Fruit fly (Drosophila melanogaster) whole organism, embryonic: ENCODE measurements around the gene Mtpalpha.
A peak's percentile ranks its signal among the peaks of the same experiment; 100 is the strongest.

Source experiments
- Ada2b ChIP-seq: fragments of 200-800 bp; sonication (Bioruptor generic); IDR thresholded peaks from 2 replicates; pipeline ENCODE4 v1.3.6; 2022; ENCODE audit warnings: missing biosample characterization, missing genetic modification characterization
- Atf3 ChIP-seq: fragments of 200-800 bp; sonication (Bioruptor generic); optimal IDR thresholded peaks from 3 replicates; lab custom pipeline; 2016; ENCODE audit warnings: missing biosample characterization, missing genetic modification characterization
- Atf6 ChIP-seq: fragments of 200-800 bp; sonication (Bioruptor generic); IDR thresholded peaks from 2 replicates; pipeline ENCODE4 v1.3.6; 2022; ENCODE audit warnings: missing biosample characterization, missing genetic modification characterization
- CG12391 ChIP-seq: fragments of 200-800 bp; sonication (Bioruptor generic); optimal IDR thresholded peaks from 3 replicates; lab custom pipeline; 2018; ENCODE audit warnings: missing biosample characterization, mild to moderate bottlenecking, missing genetic modification characterization, moderate library complexity
- CG13424 ChIP-seq: fragments of 200-800 bp; sonication (Bioruptor generic); optimal IDR thresholded peaks from 2 replicates; lab custom pipeline; 2019; ENCODE audit warnings: missing biosample characterization, mild to moderate bottlenecking, missing genetic modification characterization, moderate library complexity
- CG14014 ChIP-seq: fragments of 200-800 bp; sonication (Bioruptor generic); IDR thresholded peaks from 2 replicates; pipeline ENCODE4 v1.3.6; 2022; ENCODE audit warnings: missing biosample characterization, missing genetic modification characterization
- CG15514 ChIP-seq: fragments of 200-800 bp; sonication (Bioruptor generic); optimal IDR thresholded peaks from 3 replicates; lab custom pipeline; 2017; ENCODE audit warnings: missing biosample characterization, missing genetic modification characterization, mild to moderate bottlenecking, moderate library complexity, missing genetic modification reagents
- CG15601 ChIP-seq: fragments of 200-800 bp; sonication (Bioruptor generic); optimal IDR thresholded peaks from 3 replicates; lab custom pipeline; 2019; ENCODE audit warnings: missing biosample characterization, mild to moderate bottlenecking, missing genetic modification characterization, moderate library complexity
- CG18764 ChIP-seq: fragments of 200-800 bp; sonication (Bioruptor generic); optimal IDR thresholded peaks from 3 replicates; lab custom pipeline; 2016; ENCODE audit warnings: missing biosample characterization, missing genetic modification characterization
- CG2120 ChIP-seq: fragments of 200-800 bp; sonication (Bioruptor generic); optimal IDR thresholded peaks from 3 replicates; lab custom pipeline; 2016; ENCODE audit warnings: missing biosample characterization, missing genetic modification characterization
- CG2678 ChIP-seq: fragments of 200-800 bp; sonication (Bioruptor generic); optimal IDR thresholded peaks from 3 replicates; lab custom pipeline; 2019; ENCODE audit warnings: missing biosample characterization, mild to moderate bottlenecking, missing genetic modification characterization, moderate library complexity
- CG31365 ChIP-seq: fragments of 200-800 bp; sonication (Bioruptor generic); optimal IDR thresholded peaks from 2 replicates; lab custom pipeline; 2018; ENCODE audit warnings: missing biosample characterization, mild to moderate bottlenecking, missing genetic modification characterization
- CG31441 ChIP-seq: fragments of 200-800 bp; sonication (Bioruptor generic); IDR thresholded peaks from 2 replicates; pipeline ENCODE4 v1.3.6; 2022; ENCODE audit warnings: missing biosample characterization, missing genetic modification characterization
- CG34376 ChIP-seq: fragments of 200-800 bp; sonication (Bioruptor generic); optimal IDR thresholded peaks from 2 replicates; lab custom pipeline; 2018; ENCODE audit warnings: missing biosample characterization, mild to moderate bottlenecking, missing genetic modification characterization
- CG4404 ChIP-seq: fragments of 200-800 bp; sonication (Bioruptor generic); IDR thresholded peaks from 2 replicates; pipeline ENCODE4 v1.3.6; 2022; ENCODE audit warnings: missing biosample characterization, missing genetic modification characterization
- CG7372 ChIP-seq: fragments of 200-800 bp; sonication (Bioruptor generic); IDR thresholded peaks from 2 replicates; pipeline ENCODE4 v1.3.6; 2022; ENCODE audit warnings: missing biosample characterization, missing genetic modification characterization
- CG7745 ChIP-seq: fragments of 200-800 bp; sonication (Bioruptor generic); optimal IDR thresholded peaks from 2 replicates; lab custom pipeline; 2018; ENCODE audit warnings: missing biosample characterization, mild to moderate bottlenecking, missing genetic modification characterization, moderate library complexity
- Doc2 ChIP-seq: fragments of 200-800 bp; sonication (Bioruptor generic); IDR thresholded peaks from 2 replicates; pipeline ENCODE4 v1.3.6; 2022; ENCODE audit warnings: missing biosample characterization, missing genetic modification characterization
- Ets97D ChIP-seq: fragments of 200-800 bp; sonication (Bioruptor generic); optimal IDR thresholded peaks from 3 replicates; lab custom pipeline; 2016; ENCODE audit warnings: missing biosample characterization, missing genetic modification characterization
- Gug ChIP-seq: fragments of 200-800 bp; sonication (Bioruptor generic); IDR thresholded peaks from 4 replicates; pipeline ENCODE4 v1.3.6; 2022; ENCODE audit warnings: missing biosample characterization, missing genetic modification characterization
- Hand ChIP-seq: fragments of 200-800 bp; sonication (Bioruptor generic); optimal IDR thresholded peaks from 2 replicates; lab custom pipeline; 2017; ENCODE audit warnings: mild to moderate bottlenecking, missing biosample characterization, missing genetic modification reagents, missing genetic modification characterization
- Hey ChIP-seq: fragments of 200-800 bp; sonication (Bioruptor generic); optimal IDR thresholded peaks from 3 replicates; lab custom pipeline; 2018; ENCODE audit warnings: missing biosample characterization, mild to moderate bottlenecking, missing genetic modification characterization
- Hsf ChIP-seq: fragments of 200-800 bp; sonication (Bioruptor generic); optimal IDR thresholded peaks from 3 replicates; lab custom pipeline; 2016; ENCODE audit warnings: missing biosample characterization, missing genetic modification characterization
- MBD-R2 ChIP-seq: fragments of 200-800 bp; sonication (Bioruptor generic); IDR thresholded peaks from 2 replicates; pipeline ENCODE4 v1.3.6; 2022; ENCODE audit warnings: missing biosample characterization, missing genetic modification characterization
- Mrtf ChIP-seq: fragments of 200-800 bp; sonication (Bioruptor generic); IDR thresholded peaks from 3 replicates; pipeline ENCODE4 v1.3.6; 2022; ENCODE audit warnings: missing biosample characterization, missing genetic modification characterization
- Opbp ChIP-seq: fragments of 200-800 bp; sonication (Bioruptor generic); IDR thresholded peaks from 3 replicates; pipeline ENCODE4 v1.3.6; 2022; ENCODE audit warnings: missing biosample characterization, missing genetic modification characterization; ENCODE audit not compliant: partially characterized antibody
- Ptx1 ChIP-seq: fragments of 200-800 bp; sonication (Bioruptor generic); IDR thresholded peaks from 2 replicates; pipeline ENCODE4 v1.3.6; 2022; ENCODE audit warnings: missing biosample characterization, missing genetic modification characterization
- Sin3A ChIP-seq: fragments of >200 bp; optimal IDR thresholded peaks from 2 replicates; lab custom pipeline; 2018
- Sox102F ChIP-seq: fragments of 200-800 bp; sonication (Bioruptor generic); optimal IDR thresholded peaks from 2 replicates; lab custom pipeline; 2018; ENCODE audit warnings: missing biosample characterization, mild to moderate bottlenecking, missing genetic modification characterization, moderate library complexity
- Stat92E ChIP-seq, 3 experiments: fragments of >200 bp in 2 of 3; fragments of 200-800 bp in 1 of 3; sonication (Bioruptor generic) in 1 of 3; optimal IDR thresholded peaks; 2 replicates each; lab custom pipeline; 2017 to 2019; ENCODE audit warnings: missing biosample characterization in 3 of 3, missing genetic modification characterization in 3 of 3, mild to moderate bottlenecking in 1 of 3, moderate library complexity in 1 of 3
- aop ChIP-seq: fragments of 200-800 bp; sonication (Bioruptor generic); IDR thresholded peaks from 2 replicates; pipeline ENCODE4 v1.3.6; 2022; ENCODE audit warnings: missing biosample characterization, missing genetic modification characterization
- ap ChIP-seq: fragments of 200-800 bp; sonication (Bioruptor generic); IDR thresholded peaks from 2 replicates; pipeline ENCODE4 v1.3.6; 2022; ENCODE audit warnings: missing biosample characterization, missing genetic modification characterization
- caup ChIP-seq: fragments of 200-800 bp; sonication (Bioruptor generic); optimal IDR thresholded peaks from 3 replicates; lab custom pipeline; 2017; ENCODE audit warnings: missing biosample characterization, mild to moderate bottlenecking, missing genetic modification characterization, moderate library complexity; ENCODE audit not compliant: severe bottlenecking
- croc ChIP-seq: fragments of 200-800 bp; sonication (Bioruptor generic); conservative IDR thresholded peaks from 3 replicates; pipeline ENCODE4 v1.3.6; 2022; ENCODE audit warnings: missing biosample characterization, missing genetic modification characterization
- eyg ChIP-seq: fragments of 200-800 bp; sonication (Bioruptor generic); optimal IDR thresholded peaks from 3 replicates; lab custom pipeline; 2016; ENCODE audit warnings: missing biosample characterization, missing genetic modification characterization
- fd64A ChIP-seq: fragments of 200-800 bp; sonication (Bioruptor generic); optimal IDR thresholded peaks from 3 replicates; lab custom pipeline; 2018; ENCODE audit warnings: missing biosample characterization, mild to moderate bottlenecking, missing genetic modification characterization
- insv ChIP-seq, 2 experiments: fragments of 200-800 bp; sonication (Bioruptor generic); optimal IDR thresholded peaks; 3 replicates each; lab custom pipeline; 2016 to 2018; ENCODE audit warnings: missing biosample characterization in 2 of 2, missing genetic modification characterization in 2 of 2
- inv ChIP-seq: fragments of 200-800 bp; sonication (Bioruptor generic); IDR thresholded peaks from 2 replicates; pipeline ENCODE4 v1.3.6; 2022; ENCODE audit warnings: missing biosample characterization, missing genetic modification characterization; ENCODE audit not compliant: partially characterized antibody
- jigr1 ChIP-seq: fragments of 200-800 bp; sonication (Bioruptor generic); IDR thresholded peaks from 3 replicates; pipeline ENCODE4 v1.3.6; 2022; ENCODE audit warnings: missing biosample characterization, missing genetic modification characterization
- nom ChIP-seq: fragments of 200-800 bp; sonication (Bioruptor generic); optimal IDR thresholded peaks from 2 replicates; lab custom pipeline; 2017; ENCODE audit warnings: missing biosample characterization, missing genetic modification characterization, mild to moderate bottlenecking, moderate library complexity, missing genetic modification reagents
- p53 ChIP-seq: fragments of 200-800 bp; sonication (Bioruptor generic); optimal IDR thresholded peaks from 2 replicates; lab custom pipeline; 2016; ENCODE audit warnings: missing biosample characterization, missing genetic modification characterization
- pb ChIP-seq: fragments of 200-800 bp; sonication (Bioruptor generic); optimal IDR thresholded peaks from 3 replicates; lab custom pipeline; 2016; ENCODE audit warnings: missing biosample characterization, missing genetic modification characterization
- pnt ChIP-seq: fragments of 200-800 bp; sonication (Bioruptor generic); optimal IDR thresholded peaks from 3 replicates; lab custom pipeline; 2016; ENCODE audit warnings: missing biosample characterization, missing genetic modification characterization
- prd ChIP-seq, 3 experiments: fragments of >200 bp in 2 of 3; fragments of 200-800 bp in 1 of 3; sonication (Bioruptor generic) in 1 of 3; optimal IDR thresholded peaks in 2 of 3; IDR thresholded peaks in 1 of 3; 2 replicates in 2 of 3; 3 replicates in 1 of 3; pipeline versions ENCODE4 v1.3.6 to Lab custom; 2017 to 2022; ENCODE audit warnings: missing biosample characterization in 1 of 3, missing genetic modification characterization in 1 of 3
- pros ChIP-seq: fragments of 200-800 bp; sonication (Bioruptor generic); optimal IDR thresholded peaks from 3 replicates; lab custom pipeline; 2019; ENCODE audit warnings: missing biosample characterization, mild to moderate bottlenecking, missing genetic modification characterization, moderate library complexity
- run ChIP-seq: fragments of 200-800 bp; sonication (Bioruptor generic); optimal IDR thresholded peaks from 3 replicates; lab custom pipeline; 2018; ENCODE audit warnings: missing biosample characterization, mild to moderate bottlenecking, missing genetic modification characterization
- tll ChIP-seq, 2 experiments: fragments of 200-800 bp in 1 of 2; fragments of >200 bp in 1 of 2; sonication (Bioruptor generic) in 1 of 2; optimal IDR thresholded peaks; 2 replicates each; lab custom pipeline; 2017 to 2019; ENCODE audit warnings: missing biosample characterization in 2 of 2, missing genetic modification characterization in 2 of 2, mild to moderate bottlenecking in 1 of 2, moderate library complexity in 1 of 2
- vfl ChIP-seq: fragments of 200-800 bp; sonication (Bioruptor generic); optimal IDR thresholded peaks from 2 replicates; lab custom pipeline; 2016; ENCODE audit warnings: missing biosample characterization, missing genetic modification characterization
- wdn ChIP-seq: fragments of 200-800 bp; sonication (Bioruptor generic); IDR thresholded peaks from 2 replicates; pipeline ENCODE4 v1.3.6; 2022; ENCODE audit warnings: missing biosample characterization, missing genetic modification characterization

Gene Mtpalpha

DNA sequence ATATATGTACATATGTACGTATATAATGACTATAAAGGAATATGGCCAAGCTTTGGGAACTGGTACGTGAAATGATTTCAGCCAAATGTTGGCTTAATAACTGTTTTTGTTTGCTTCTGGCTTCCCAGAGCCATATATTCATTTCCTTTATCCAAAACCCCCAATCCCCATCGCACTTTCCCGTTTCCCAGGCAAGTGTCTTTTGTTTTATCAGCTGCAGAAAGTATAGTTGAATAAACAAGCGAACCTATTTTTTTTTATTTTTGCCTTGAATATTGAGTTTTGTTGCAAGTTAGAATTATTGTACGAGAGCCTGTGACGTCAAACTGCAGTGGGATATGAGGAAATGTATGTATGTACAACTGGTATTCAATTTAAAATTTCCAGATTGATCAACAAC is 50.1 kb downstream of the Mtpalpha start (continued):
- TF ChIP-seq CG18764 = no peak
- TF ChIP-seq ap (GFP tag; lab: Robert Waterston, UW) = no peak
- TF ChIP-seq CG34376 (GFP tag; lab: Kevin White, UChicago) = no peak
- TF ChIP-seq caup (GFP tag; lab: Kevin White, UChicago) = peak; percentile 34
- TF ChIP-seq Ets97D = no peak
- no peak for TF ChIP-seq CG7372
- TF ChIP-seq CG31365 = no peak
- peak; percentile 2 for TF ChIP-seq CG15601 (tag; lab: Kevin White, UChicago)
- no peak for TF ChIP-seq CG2120 (GFP tag; lab: Kevin White, UChicago)
- TF ChIP-seq jigr1 = no peak
- no peak for TF ChIP-seq run (tag; lab: Kevin White, UChicago)
- TF ChIP-seq Hey (tag; lab: Kevin White, UChicago) = no peak
- TF ChIP-seq prd (optimal IDR thresholded peaks at IDR 0.05; lab: Kevin White, UChicago) = no peak
- TF ChIP-seq prd (GFP tag; IDR thresholded peaks at IDR 0.05; lab: Robert Waterston, UW) = no peak
- no peak for TF ChIP-seq Gug

DNA sequence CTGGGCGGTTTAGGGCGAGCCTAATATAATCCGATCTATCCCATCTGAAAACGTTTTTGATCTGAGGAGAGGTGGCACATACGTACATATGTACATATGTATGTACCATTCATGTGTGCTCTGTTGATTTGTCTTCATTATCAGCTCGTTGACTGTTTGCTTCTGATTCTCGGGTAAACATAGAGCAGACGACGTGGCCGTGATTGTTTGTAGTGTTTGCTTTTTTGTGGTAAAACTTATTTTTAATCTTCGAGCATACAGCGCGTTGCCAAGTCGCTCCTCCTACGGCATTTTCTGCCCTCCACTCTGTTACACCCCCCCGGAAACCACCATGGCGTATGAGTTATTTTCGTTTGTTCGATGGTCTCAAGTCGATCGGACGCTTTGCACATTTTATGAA is 50.9 kb downstream of the Mtpalpha start:
- peak; percentile 51; the same call in 1 of the 2 replicates for TF ChIP-seq Ptx1 (GFP tag; lab: Robert Waterston, UW)
- TF ChIP-seq Stat92E (GFP tag; optimal IDR thresholded peaks at IDR 0.05; lab: Kevin White, UChicago) = peak in 1 of 3 experiments; percentile 49
- TF ChIP-seq nom = peak; percentile 83
- no peak for TF ChIP-seq Opbp
- TF ChIP-seq inv = no peak
- TF ChIP-seq ap (GFP tag; lab: Robert Waterston, UW) = peak; percentile 27; the same call in 1 of the 2 replicates
- TF ChIP-seq CG31441 = peak; percentile 84
- peak; percentile 64 for TF ChIP-seq Sox102F
- TF ChIP-seq CG13424 (tag; lab: Kevin White, UChicago) = peak; percentile 83
- TF ChIP-seq Hsf (GFP tag; lab: Kevin White, UChicago) = peak; percentile 66
- TF ChIP-seq Mrtf (GFP tag; lab: Robert Waterston, UW) = peak; percentile 74; the same call in 2 of the 3 replicates
- TF ChIP-seq aop (GFP tag; lab: Robert Waterston, UW) = 0 out of 2 replicates have a peak, but pooled peaks have one; percentile 9
- TF ChIP-seq fd64A (GFP tag; lab: Kevin White, UChicago) = peak; percentile 98
- TF ChIP-seq tll (GFP tag; optimal IDR thresholded peaks at IDR 0.05; lab: Kevin White, UChicago) = peak in 1 of 2 experiments; percentile 73
- TF ChIP-seq pb = peak; percentile 62
- TF ChIP-seq CG14014 (GFP tag; lab: Robert Waterston, UW) = peak; percentile 89; the same call in 1 of the 2 replicates
- peak; percentile 91 for TF ChIP-seq Atf6 (GFP tag; lab: Robert Waterston, UW)
- peak; percentile 91 for TF ChIP-seq eyg (GFP tag; lab: Kevin White, UChicago)
- TF ChIP-seq MBD-R2 = peak; percentile 36; the same call in 1 of the 2 replicates
- TF ChIP-seq CG2678 (tag; lab: Kevin White, UChicago) = peak; percentile 91
- TF ChIP-seq CG7745 = peak; percentile 94
- TF ChIP-seq pros (GFP tag; lab: Kevin White, UChicago) = peak; percentile 37
- peak; percentile 23 to 71 for TF ChIP-seq insv (GFP tag; optimal IDR thresholded peaks at IDR 0.05; lab: Kevin White, UChicago)
- TF ChIP-seq Doc2 (GFP tag; lab: Robert Waterston, UW) = no peak
- peak; percentile 34; the same call in 1 of the 3 replicates for TF ChIP-seq croc
- TF ChIP-seq Ada2b (GFP tag; lab: Robert Waterston, UW) = peak; percentile 36; the same call in 1 of the 2 replicates
- peak; percentile 31 for TF ChIP-seq vfl (GFP tag; lab: Kevin White, UChicago)
- peak; percentile 67 for TF ChIP-seq CG12391 (tag; lab: Kevin White, UChicago)
- TF ChIP-seq pnt (GFP tag; lab: Kevin White, UChicago) = peak; percentile 68
- no peak for TF ChIP-seq CG4404 (GFP tag; lab: Robert Waterston, UW)
- TF ChIP-seq Hand (GFP tag; lab: Kevin White, UChicago) = peak; percentile 69
- TF ChIP-seq p53 (GFP tag; lab: Kevin White, UChicago) = peak; percentile 89
- no peak for TF ChIP-seq Sin3A (lab: Kevin White, UChicago)
- peak; percentile 88 for TF ChIP-seq CG15514 (GFP tag; lab: Kevin White, UChicago)
- peak; percentile 62; the same call in 1 of the 2 replicates for TF ChIP-seq wdn
- TF ChIP-seq Atf3 (GFP tag; lab: Kevin White, UChicago) = peak; percentile 76
